Fruit fly (Drosophila melanogaster) whole organism, embryonic: ENCODE results near the gene CG14424.
A peak's percentile ranks its signal among the peaks of the same experiment; 100 is the strongest.

ENCODE experiments used
- Bgb ChIP-seq: fragments of 200-800 bp; sonication (Bioruptor generic); IDR thresholded peaks from 2 replicates; pipeline ENCODE4 v1.3.6; 2022; ENCODE audit warnings: missing biosample characterization, missing genetic modification characterization; ENCODE audit not compliant: partially characterized antibody
- CG11398 ChIP-seq: fragments of 200-800 bp; sonication (Bioruptor generic); optimal IDR thresholded peaks from 2 replicates; lab custom pipeline; 2016; ENCODE audit warnings: missing biosample characterization, missing genetic modification characterization
- CG15601 ChIP-seq: fragments of 200-800 bp; sonication (Bioruptor generic); optimal IDR thresholded peaks from 3 replicates; lab custom pipeline; 2019; ENCODE audit warnings: missing biosample characterization, mild to moderate bottlenecking, missing genetic modification characterization, moderate library complexity
- CG17802 ChIP-seq: fragments of 200-800 bp; sonication (Bioruptor generic); optimal IDR thresholded peaks from 2 replicates; lab custom pipeline; 2018; ENCODE audit warnings: missing biosample characterization, mild to moderate bottlenecking, missing genetic modification characterization, moderate library complexity
- CG18764 ChIP-seq: fragments of 200-800 bp; sonication (Bioruptor generic); optimal IDR thresholded peaks from 3 replicates; lab custom pipeline; 2016; ENCODE audit warnings: missing biosample characterization, missing genetic modification characterization
- CG32532 ChIP-seq: fragments of 200-800 bp; sonication (Bioruptor generic); IDR thresholded peaks from 2 replicates; pipeline ENCODE4 v1.3.6; 2022; ENCODE audit warnings: missing biosample characterization, missing genetic modification characterization
- CG34422 ChIP-seq: fragments of 200-800 bp; sonication (Bioruptor generic); IDR thresholded peaks from 3 replicates; pipeline ENCODE4 v1.3.6; 2022; ENCODE audit warnings: missing biosample characterization, missing genetic modification characterization
- CG3995 ChIP-seq: fragments of 200-800 bp; sonication (Bioruptor generic); optimal IDR thresholded peaks from 3 replicates; lab custom pipeline; 2016; ENCODE audit warnings: missing biosample characterization, missing genetic modification characterization
- CG4328 ChIP-seq: fragments of 200-800 bp; sonication (Bioruptor generic); optimal IDR thresholded peaks from 3 replicates; lab custom pipeline; 2017; ENCODE audit warnings: missing biosample characterization, missing genetic modification reagents, missing genetic modification characterization
- CG5180 ChIP-seq: fragments of 200-800 bp; sonication (Bioruptor generic); optimal IDR thresholded peaks from 3 replicates; lab custom pipeline; 2017; ENCODE audit warnings: missing biosample characterization, missing genetic modification characterization, mild to moderate bottlenecking, moderate library complexity, missing genetic modification reagents
- CG5245 ChIP-seq: fragments of 200-800 bp; sonication (Bioruptor generic); optimal IDR thresholded peaks from 3 replicates; lab custom pipeline; 2016; ENCODE audit warnings: missing biosample characterization, missing genetic modification characterization
- CG6175 ChIP-seq: fragments of 200-800 bp; sonication (Bioruptor generic); IDR thresholded peaks from 3 replicates; pipeline ENCODE4 v1.3.6; 2022; ENCODE audit warnings: missing biosample characterization, missing genetic modification characterization
- CG9215 ChIP-seq: fragments of 200-800 bp; sonication (Bioruptor generic); IDR thresholded peaks from 2 replicates; pipeline ENCODE4 v1.3.6; 2022; ENCODE audit warnings: missing biosample characterization, missing genetic modification characterization
- CG9727 ChIP-seq: fragments of 200-800 bp; sonication (Bioruptor generic); optimal IDR thresholded peaks from 3 replicates; lab custom pipeline; 2017; ENCODE audit warnings: missing biosample characterization, mild to moderate bottlenecking, missing genetic modification characterization
- CHES-1-like ChIP-seq: fragments of 200-800 bp; sonication (Bioruptor generic); optimal IDR thresholded peaks from 2 replicates; lab custom pipeline; 2016; ENCODE audit warnings: missing biosample characterization, missing genetic modification characterization
- Gsc ChIP-seq: fragments of 200-800 bp; sonication (Bioruptor generic); IDR thresholded peaks from 2 replicates; pipeline ENCODE4 v1.3.6; 2022; ENCODE audit warnings: missing biosample characterization, missing genetic modification characterization
- Hey ChIP-seq: fragments of 200-800 bp; sonication (Bioruptor generic); optimal IDR thresholded peaks from 3 replicates; lab custom pipeline; 2018; ENCODE audit warnings: missing biosample characterization, mild to moderate bottlenecking, missing genetic modification characterization
- HmgZ ChIP-seq: fragments of 200-800 bp; sonication (Bioruptor generic); optimal IDR thresholded peaks from 2 replicates; lab custom pipeline; 2018; ENCODE audit warnings: missing biosample characterization, mild to moderate bottlenecking, missing genetic modification characterization
- Hr39 ChIP-seq: fragments of >200 bp; optimal IDR thresholded peaks from 2 replicates; lab custom pipeline; 2017
- Kr ChIP-seq: fragments of 200-800 bp; sonication (Bioruptor generic); optimal IDR thresholded peaks from 2 replicates; lab custom pipeline; 2017; ENCODE audit warnings: missing biosample characterization, mild to moderate bottlenecking, missing genetic modification characterization
- Lhr ChIP-seq: fragments of 200-800 bp; sonication (Bioruptor generic); optimal IDR thresholded peaks from 3 replicates; lab custom pipeline; 2017; ENCODE audit warnings: mild to moderate bottlenecking, missing biosample characterization, missing genetic modification reagents, missing genetic modification characterization
- Nf-YC ChIP-seq: fragments of 200-800 bp; optimal IDR thresholded peaks from 3 replicates; lab custom pipeline; 2019; ENCODE audit warnings: missing biosample characterization, mild to moderate bottlenecking, missing genetic modification characterization, moderate library complexity
- Poxn ChIP-seq: fragments of 200-800 bp; sonication (Bioruptor generic); IDR thresholded peaks from 2 replicates; pipeline ENCODE4 v1.3.6; 2022; ENCODE audit warnings: missing biosample characterization, missing genetic modification characterization
- Side ChIP-seq: fragments of 200-800 bp; sonication (Bioruptor generic); optimal IDR thresholded peaks from 2 replicates; lab custom pipeline; 2016; ENCODE audit warnings: missing biosample characterization, missing genetic modification characterization
- Trl ChIP-seq, 3 experiments: fragments of >200 bp in 2 of 3; fragments of 200-800 bp in 1 of 3; sonication (Bioruptor generic) in 1 of 3; optimal IDR thresholded peaks; 2 replicates in 1 of 3; 3 replicates in 2 of 3; lab custom pipeline; 2016 to 2017; ENCODE audit warnings: missing biosample characterization in 1 of 3, missing genetic modification characterization in 1 of 3
- Xbp1 ChIP-seq: fragments of 200-800 bp; sonication (Bioruptor generic); optimal IDR thresholded peaks from 3 replicates; lab custom pipeline; 2016; ENCODE audit warnings: missing biosample characterization, mild to moderate bottlenecking, missing genetic modification characterization
- al ChIP-seq: fragments of 200-800 bp; sonication (Bioruptor generic); IDR thresholded peaks from 2 replicates; pipeline ENCODE4 v1.3.6; 2022; ENCODE audit warnings: missing biosample characterization, missing genetic modification characterization
- ap ChIP-seq: fragments of 200-800 bp; sonication (Bioruptor generic); IDR thresholded peaks from 2 replicates; pipeline ENCODE4 v1.3.6; 2022; ENCODE audit warnings: missing biosample characterization, missing genetic modification characterization
- ase ChIP-seq: fragments of 200-800 bp; sonication (Bioruptor generic); IDR thresholded peaks from 3 replicates; pipeline ENCODE4 v1.3.6; 2022; ENCODE audit warnings: missing biosample characterization, missing genetic modification characterization
- bcd ChIP-seq: fragments of 200-800 bp; sonication (Bioruptor generic); optimal IDR thresholded peaks from 2 replicates; lab custom pipeline; 2017; ENCODE audit warnings: missing biosample characterization, mild to moderate bottlenecking, missing genetic modification characterization
- chif ChIP-seq, 2 experiments: fragments of 200-800 bp; sonication (Bioruptor generic); optimal IDR thresholded peaks; 3 replicates each; lab custom pipeline; 2016; ENCODE audit warnings: missing biosample characterization in 2 of 2, missing genetic modification characterization in 2 of 2
- crp ChIP-seq, 2 experiments: fragments of 200-800 bp; sonication (Bioruptor generic); optimal IDR thresholded peaks; 2 replicates in 1 of 2; 3 replicates in 1 of 2; lab custom pipeline; 2017; ENCODE audit warnings: missing biosample characterization in 2 of 2, missing genetic modification characterization in 2 of 2, mild to moderate bottlenecking in 1 of 2, moderate library complexity in 1 of 2
- dimm ChIP-seq: fragments of 200-800 bp; sonication (Bioruptor generic); IDR thresholded peaks from 2 replicates; pipeline ENCODE4 v1.3.6; 2022; ENCODE audit warnings: missing biosample characterization, missing genetic modification characterization
- disco-r ChIP-seq: fragments of 200-800 bp; sonication (Bioruptor generic); optimal IDR thresholded peaks from 2 replicates; lab custom pipeline; 2016; ENCODE audit warnings: missing biosample characterization, missing genetic modification characterization
- dmrt11E ChIP-seq: fragments of 200-800 bp; sonication (Bioruptor generic); optimal IDR thresholded peaks from 3 replicates; lab custom pipeline; 2018; ENCODE audit warnings: missing biosample characterization, mild to moderate bottlenecking, missing genetic modification characterization, moderate library complexity
- emc ChIP-seq: fragments of 200-800 bp; sonication (Bioruptor generic); optimal IDR thresholded peaks from 2 replicates; lab custom pipeline; 2016; ENCODE audit warnings: missing biosample characterization, missing genetic modification characterization
- gfzf ChIP-seq: fragments of 200-800 bp; sonication (Bioruptor generic); optimal IDR thresholded peaks from 2 replicates; lab custom pipeline; 2016; ENCODE audit warnings: missing biosample characterization, mild to moderate bottlenecking, missing genetic modification characterization, moderate library complexity
- gsb-n ChIP-seq: fragments of 200-800 bp; sonication (Bioruptor generic); optimal IDR thresholded peaks from 3 replicates; lab custom pipeline; 2018; ENCODE audit warnings: missing biosample characterization, mild to moderate bottlenecking, missing genetic modification characterization
- lola ChIP-seq, 3 experiments: fragments of >200 bp in 2 of 3; fragments of 200-800 bp in 1 of 3; sonication (Bioruptor generic) in 1 of 3; optimal IDR thresholded peaks; 2 replicates each; lab custom pipeline; 2017 to 2019; ENCODE audit warnings: missing biosample characterization in 3 of 3, missing genetic modification characterization in 3 of 3, mild to moderate bottlenecking in 1 of 3, moderate library complexity in 1 of 3
- lov ChIP-seq, 2 experiments: fragments of 200-800 bp in 1 of 2; fragments of >200 bp in 1 of 2; sonication (Bioruptor generic) in 1 of 2; IDR thresholded peaks in 1 of 2; optimal IDR thresholded peaks in 1 of 2; 2 replicates in 1 of 2; 3 replicates in 1 of 2; pipeline versions ENCODE4 v1.3.6 to Lab custom; 2017 to 2022; ENCODE audit warnings: missing biosample characterization in 1 of 2, missing genetic modification characterization in 1 of 2
- maf-S ChIP-seq: fragments of 200-800 bp; sonication (Bioruptor generic); optimal IDR thresholded peaks from 2 replicates; lab custom pipeline; 2016; ENCODE audit warnings: missing biosample characterization, missing genetic modification characterization
- mam ChIP-seq: fragments of 200-800 bp; sonication (Bioruptor generic); optimal IDR thresholded peaks from 3 replicates; lab custom pipeline; 2016; ENCODE audit warnings: missing biosample characterization, missing genetic modification characterization
- nmo ChIP-seq: fragments of 200-800 bp; sonication (Bioruptor generic); optimal IDR thresholded peaks from 2 replicates; lab custom pipeline; 2018; ENCODE audit warnings: missing biosample characterization, mild to moderate bottlenecking, missing genetic modification characterization, moderate library complexity
- pros ChIP-seq: fragments of 200-800 bp; sonication (Bioruptor generic); optimal IDR thresholded peaks from 3 replicates; lab custom pipeline; 2019; ENCODE audit warnings: missing biosample characterization, mild to moderate bottlenecking, missing genetic modification characterization, moderate library complexity
- repo ChIP-seq: fragments of 200-800 bp; sonication (Bioruptor generic); optimal IDR thresholded peaks from 2 replicates; lab custom pipeline; 2016; ENCODE audit warnings: missing biosample characterization, missing genetic modification characterization
- run ChIP-seq: fragments of 200-800 bp; sonication (Bioruptor generic); optimal IDR thresholded peaks from 3 replicates; lab custom pipeline; 2018; ENCODE audit warnings: missing biosample characterization, mild to moderate bottlenecking, missing genetic modification characterization
- slou ChIP-seq: fragments of 200-800 bp; sonication (Bioruptor generic); optimal IDR thresholded peaks from 3 replicates; lab custom pipeline; 2016; ENCODE audit warnings: missing biosample characterization, missing genetic modification characterization
- sna ChIP-seq: fragments of 200-800 bp; sonication (Bioruptor generic); IDR thresholded peaks from 2 replicates; pipeline ENCODE4 v1.3.6; 2022; ENCODE audit warnings: missing biosample characterization, missing genetic modification characterization; ENCODE audit not compliant: partially characterized antibody
- sqz ChIP-seq: fragments of 200-800 bp; sonication (Bioruptor generic); optimal IDR thresholded peaks from 3 replicates; lab custom pipeline; 2018; ENCODE audit warnings: missing biosample characterization, mild to moderate bottlenecking, missing genetic modification characterization
- trh ChIP-seq: fragments of 200-800 bp; sonication (Bioruptor generic); optimal IDR thresholded peaks from 2 replicates; lab custom pipeline; 2016; ENCODE audit warnings: missing biosample characterization, missing genetic modification characterization
- vvl ChIP-seq: fragments of 200-800 bp; sonication (Bioruptor generic); IDR thresholded peaks from 2 replicates; pipeline ENCODE4 v1.3.6; 2022; ENCODE audit warnings: missing biosample characterization, missing genetic modification characterization
- yki ChIP-seq: fragments of >200 bp; optimal IDR thresholded peaks from 3 replicates; lab custom pipeline; 2018

The CG14424 gene

dm6 chrX:2951637-2952036 is 24.6 kb upstream of the CG14424 start (continued):
- TF ChIP-seq sqz (GFP tag; lab: Kevin White, UChicago) (no peak), Hey (tag; lab: Kevin White, UChicago) (no peak), run (tag; lab: Kevin White, UChicago) (no peak), trh (GFP tag; lab: Kevin White, UChicago) (no peak), CG4328 (GFP tag; lab: Kevin White, UChicago) (no peak), Hr39 (lab: Kevin White, UChicago) (no peak), disco-r (GFP tag; lab: Kevin White, UChicago) (no peak), Trl (optimal IDR thresholded peaks at IDR 0.05; lab: Kevin White, UChicago) (no peak), Trl (GFP tag; optimal IDR thresholded peaks at IDR 0.05; lab: Kevin White, UChicago) (no peak), CG9727 (GFP tag; lab: Kevin White, UChicago) (no peak), yki (no peak), Bgb (GFP tag; lab: Robert Waterston, UW) (no peak), CG5245 (no peak), vvl (GFP tag; lab: Robert Waterston, UW) (0 out of 2 replicates have a peak, but pooled peaks have one; percentile 18), Xbp1 (GFP tag; lab: Kevin White, UChicago) (no peak), emc (GFP tag; lab: Kevin White, UChicago) (no peak), CG6175 (GFP tag; lab: Robert Waterston, UW) (no peak), CG11398 (GFP tag; lab: Kevin White, UChicago) (no peak), bcd (GFP tag; lab: Kevin White, UChicago) (no peak), sna (GFP tag; lab: Robert Waterston, UW) (no peak), Side (GFP tag; lab: Kevin White, UChicago) (no peak), CG5180 (peak; percentile 19), CG18764 (GFP tag; lab: Kevin White, UChicago) (no peak), crp (GFP tag; optimal IDR thresholded peaks at IDR 0.05; lab: Kevin White, UChicago) (no peak), Nf-YC (tag; lab: Kevin White, UChicago) (no peak), CG17802 (no peak), Kr (no peak), mam (GFP tag; lab: Kevin White, UChicago) (no peak), ap (no peak), CG34422 (GFP tag; lab: Robert Waterston, UW) (no peak), lov (optimal IDR thresholded peaks at IDR 0.05; lab: Kevin White, UChicago) (no peak), lov (GFP tag; IDR thresholded peaks at IDR 0.05; lab: Robert Waterston, UW) (no peak), HmgZ (tag; lab: Kevin White, UChicago) (no peak), chif (GFP tag; optimal IDR thresholded peaks at IDR 0.05; lab: Kevin White, UChicago) (no peak), maf-S (GFP tag; lab: Kevin White, UChicago) (no peak), gsb-n (tag; lab: Kevin White, UChicago) (peak; percentile 22), Gsc (no peak), slou (GFP tag; lab: Kevin White, UChicago) (no peak), ase (GFP tag; lab: Robert Waterston, UW) (no peak), lola (GFP tag; optimal IDR thresholded peaks at IDR 0.05; lab: Kevin White, UChicago) (no peak), repo (no peak), CG15601 (tag; lab: Kevin White, UChicago) (no peak), dmrt11E (tag; lab: Kevin White, UChicago) (no peak), nmo (GFP tag; lab: Kevin White, UChicago) (peak; percentile 50), CHES-1-like (GFP tag; lab: Kevin White, UChicago) (no peak), gfzf (GFP tag; lab: Kevin White, UChicago) (no peak), CG9215 (GFP tag; lab: Robert Waterston, UW) (no peak), dimm (no peak), Lhr (GFP tag; lab: Kevin White, UChicago) (no peak), pros (no peak), al (GFP tag; lab: Robert Waterston, UW) (no peak), CG3995 (GFP tag; lab: Kevin White, UChicago) (no peak), CG32532 (GFP tag; lab: Robert Waterston, UW) (no peak), Poxn (no peak)
